Fruit fly (Drosophila melanogaster): ENCODE data around the gene park.

- no peak for TF ChIP-seq Smox (GFP tag; optimal IDR thresholded peaks at IDR 0.05)
- no peak for TF ChIP-seq CG1621 (tag; optimal IDR thresholded peaks at IDR 0.05)
- no peak for TF ChIP-seq vri (GFP tag; optimal IDR thresholded peaks at IDR 0.05)
Measured at dm6 chr3L:21241447-21241983, 44.9 kb upstream of the park start.
